Fruit fly (Drosophila melanogaster) whole organism, embryonic: Measurements from ENCODE around the gene Mdh2.
A peak's percentile ranks its signal among the peaks of the same experiment; 100 is the strongest.

Experiments used
- Abd-B ChIP-seq: fragments of 200-800 bp; sonication (Bioruptor generic); optimal IDR thresholded peaks from 2 replicates; lab custom pipeline; 2018; ENCODE audit warnings: missing biosample characterization, mild to moderate bottlenecking, missing genetic modification characterization, moderate library complexity
- BEAF-32 ChIP-seq: fragments of 200-800 bp; sonication (Bioruptor generic); optimal IDR thresholded peaks from 3 replicates; lab custom pipeline; 2017; ENCODE audit warnings: missing biosample characterization, missing genetic modification characterization, mild to moderate bottlenecking, moderate library complexity, missing genetic modification reagents
- CG11398 ChIP-seq: fragments of 200-800 bp; sonication (Bioruptor generic); optimal IDR thresholded peaks from 2 replicates; lab custom pipeline; 2016; ENCODE audit warnings: missing biosample characterization, missing genetic modification characterization
- CG12659 ChIP-seq: fragments of 200-800 bp; sonication (Bioruptor generic); optimal IDR thresholded peaks from 3 replicates; lab custom pipeline; 2017; ENCODE audit warnings: mild to moderate bottlenecking, missing biosample characterization, missing genetic modification reagents, missing genetic modification characterization
- CG12942 ChIP-seq: fragments of 200-800 bp; sonication (Bioruptor generic); optimal IDR thresholded peaks from 3 replicates; lab custom pipeline; 2016; ENCODE audit warnings: missing biosample characterization, missing genetic modification characterization
- CG14710 ChIP-seq: fragments of 200-800 bp; sonication (Bioruptor generic); optimal IDR thresholded peaks from 3 replicates; lab custom pipeline; 2019; ENCODE audit warnings: missing biosample characterization, mild to moderate bottlenecking, missing genetic modification characterization, moderate library complexity
- CG18476 ChIP-seq: fragments of 200-800 bp; sonication (Bioruptor generic); optimal IDR thresholded peaks from 2 replicates; lab custom pipeline; 2016; ENCODE audit warnings: missing biosample characterization, mild to moderate bottlenecking, missing genetic modification characterization
- CG2712 ChIP-seq: fragments of 200-800 bp; optimal IDR thresholded peaks from 3 replicates; lab custom pipeline; 2019; ENCODE audit warnings: missing biosample characterization, mild to moderate bottlenecking, missing genetic modification characterization, moderate library complexity
- CG31365 ChIP-seq: fragments of 200-800 bp; sonication (Bioruptor generic); optimal IDR thresholded peaks from 2 replicates; lab custom pipeline; 2018; ENCODE audit warnings: missing biosample characterization, mild to moderate bottlenecking, missing genetic modification characterization
- CG32532 ChIP-seq: fragments of 200-800 bp; sonication (Bioruptor generic); IDR thresholded peaks from 2 replicates; pipeline ENCODE4 v1.3.6; 2022; ENCODE audit warnings: missing biosample characterization, missing genetic modification characterization
- CG42726 ChIP-seq: fragments of 200-800 bp; sonication (Bioruptor generic); IDR thresholded peaks from 2 replicates; pipeline ENCODE4 v1.3.6; 2022; ENCODE audit warnings: missing biosample characterization, missing genetic modification characterization; ENCODE audit not compliant: partially characterized antibody
- CG43689 ChIP-seq: fragments of 200-800 bp; sonication (Bioruptor generic); IDR thresholded peaks from 2 replicates; pipeline ENCODE4 v1.3.6; 2022; ENCODE audit warnings: missing biosample characterization, missing genetic modification characterization
- CG4617 ChIP-seq: fragments of 200-800 bp; sonication (Bioruptor generic); optimal IDR thresholded peaks from 3 replicates; lab custom pipeline; 2016; ENCODE audit warnings: missing biosample characterization, missing genetic modification characterization, borderline replicate concordance
- CG4707 ChIP-seq: fragments of 200-800 bp; sonication (Bioruptor generic); optimal IDR thresholded peaks from 2 replicates; lab custom pipeline; 2018; ENCODE audit warnings: missing biosample characterization, mild to moderate bottlenecking, missing genetic modification characterization, moderate library complexity
- CG6654 ChIP-seq: fragments of 200-800 bp; sonication (Bioruptor generic); optimal IDR thresholded peaks from 2 replicates; lab custom pipeline; 2017; ENCODE audit warnings: missing biosample characterization, mild to moderate bottlenecking, missing genetic modification characterization
- CG6854 ChIP-seq: fragments of 200-800 bp; sonication (Bioruptor generic); optimal IDR thresholded peaks from 3 replicates; lab custom pipeline; 2017; ENCODE audit warnings: missing biosample characterization, mild to moderate bottlenecking, missing genetic modification characterization
- CG7271 ChIP-seq: fragments of 200-800 bp; sonication (Bioruptor generic); optimal IDR thresholded peaks from 2 replicates; lab custom pipeline; 2018; ENCODE audit warnings: missing biosample characterization, mild to moderate bottlenecking, missing genetic modification characterization, moderate library complexity
- CG7786 ChIP-seq: fragments of 200-800 bp; sonication (Bioruptor generic); optimal IDR thresholded peaks from 2 replicates; lab custom pipeline; 2016; ENCODE audit warnings: missing biosample characterization, missing genetic modification characterization
- CG8388 ChIP-seq: fragments of 200-800 bp; sonication (Bioruptor generic); optimal IDR thresholded peaks from 2 replicates; lab custom pipeline; 2019; ENCODE audit warnings: missing biosample characterization, mild to moderate bottlenecking, missing genetic modification characterization, moderate library complexity
- Dp ChIP-seq: fragments of 200-800 bp; sonication (Bioruptor generic); optimal IDR thresholded peaks from 2 replicates; lab custom pipeline; 2018; ENCODE audit warnings: missing biosample characterization, mild to moderate bottlenecking, missing genetic modification characterization, moderate library complexity
- Drgx ChIP-seq: fragments of 200-800 bp; sonication (Bioruptor generic); IDR thresholded peaks from 2 replicates; pipeline ENCODE4 v1.3.6; 2022; ENCODE audit warnings: missing biosample characterization, missing genetic modification characterization
- Elba2 ChIP-seq: fragments of 200-800 bp; sonication (Bioruptor generic); optimal IDR thresholded peaks from 3 replicates; lab custom pipeline; 2016; ENCODE audit warnings: missing biosample characterization, missing genetic modification characterization
- Ets65A ChIP-seq: fragments of 200-800 bp; sonication (Bioruptor generic); peaks from one replicate; lab custom pipeline; 2016; ENCODE audit warnings: missing biosample characterization, missing genetic modification characterization
- GATAe ChIP-seq: fragments of 200-800 bp; sonication (Bioruptor generic); conservative IDR thresholded peaks from 2 replicates; pipeline ENCODE4 v1.3.6; 2022; ENCODE audit warnings: missing biosample characterization, missing genetic modification characterization
- HLHmδ ChIP-seq: fragments of 200-800 bp; sonication (Bioruptor generic); optimal IDR thresholded peaks from 2 replicates; lab custom pipeline; 2018; ENCODE audit warnings: missing biosample characterization, mild to moderate bottlenecking, missing genetic modification characterization, moderate library complexity
- Hr51 ChIP-seq, 2 experiments: fragments of 200-800 bp; sonication (Bioruptor generic); optimal IDR thresholded peaks; 2 replicates in 1 of 2; 3 replicates in 1 of 2; lab custom pipeline; 2016 to 2018; ENCODE audit warnings: missing biosample characterization in 2 of 2, missing genetic modification characterization in 2 of 2, mild to moderate bottlenecking in 1 of 2, moderate library complexity in 1 of 2
- Hsf ChIP-seq: fragments of 200-800 bp; sonication (Bioruptor generic); optimal IDR thresholded peaks from 3 replicates; lab custom pipeline; 2016; ENCODE audit warnings: missing biosample characterization, missing genetic modification characterization
- Lim3 ChIP-seq: fragments of 200-800 bp; sonication (Bioruptor generic); IDR thresholded peaks from 2 replicates; pipeline ENCODE4 v1.3.6; 2022; ENCODE audit warnings: missing biosample characterization, missing genetic modification characterization
- MTF-1 ChIP-seq: fragments of 200-800 bp; sonication (Bioruptor generic); optimal IDR thresholded peaks from 2 replicates; lab custom pipeline; 2018; ENCODE audit warnings: missing biosample characterization, mild to moderate bottlenecking, missing genetic modification characterization, borderline replicate concordance
- Nf-YB ChIP-seq: fragments of 200-800 bp; sonication (Bioruptor generic); optimal IDR thresholded peaks from 3 replicates; lab custom pipeline; 2019; ENCODE audit warnings: missing biosample characterization, mild to moderate bottlenecking, missing genetic modification characterization, moderate library complexity
- Ptx1 ChIP-seq: fragments of 200-800 bp; sonication (Bioruptor generic); IDR thresholded peaks from 2 replicates; pipeline ENCODE4 v1.3.6; 2022; ENCODE audit warnings: missing biosample characterization, missing genetic modification characterization
- Sin3A ChIP-seq: fragments of >200 bp; optimal IDR thresholded peaks from 2 replicates; lab custom pipeline; 2018
- Vsx1 ChIP-seq: fragments of 200-800 bp; sonication (Bioruptor generic); optimal IDR thresholded peaks from 2 replicates; lab custom pipeline; 2017; ENCODE audit warnings: missing biosample characterization, mild to moderate bottlenecking, missing genetic modification characterization, missing genetic modification reagents
- aop ChIP-seq: fragments of 200-800 bp; sonication (Bioruptor generic); IDR thresholded peaks from 2 replicates; pipeline ENCODE4 v1.3.6; 2022; ENCODE audit warnings: missing biosample characterization, missing genetic modification characterization
- bsh ChIP-seq, 2 experiments: fragments of 200-800 bp; sonication (Bioruptor generic); optimal IDR thresholded peaks; 2 replicates each; lab custom pipeline; 2017 to 2018; ENCODE audit warnings: mild to moderate bottlenecking in 2 of 2, missing biosample characterization in 2 of 2, missing genetic modification characterization in 2 of 2, moderate library complexity in 1 of 2
- corto ChIP-seq: fragments of 200-800 bp; sonication (Bioruptor generic); optimal IDR thresholded peaks from 2 replicates; lab custom pipeline; 2016; ENCODE audit warnings: missing biosample characterization, mild to moderate bottlenecking, missing genetic modification characterization, moderate library complexity
- crc ChIP-seq: fragments of 200-800 bp; sonication (Bioruptor generic); optimal IDR thresholded peaks from 2 replicates; lab custom pipeline; 2016; ENCODE audit warnings: missing biosample characterization, missing genetic modification characterization
- dm ChIP-seq: fragments of 200-800 bp; sonication (Bioruptor generic); optimal IDR thresholded peaks from 3 replicates; lab custom pipeline; 2016; ENCODE audit warnings: missing biosample characterization, missing genetic modification characterization
- gsb-n ChIP-seq: fragments of 200-800 bp; sonication (Bioruptor generic); optimal IDR thresholded peaks from 3 replicates; lab custom pipeline; 2018; ENCODE audit warnings: missing biosample characterization, mild to moderate bottlenecking, missing genetic modification characterization
- inv ChIP-seq: fragments of 200-800 bp; sonication (Bioruptor generic); IDR thresholded peaks from 2 replicates; pipeline ENCODE4 v1.3.6; 2022; ENCODE audit warnings: missing biosample characterization, missing genetic modification characterization; ENCODE audit not compliant: partially characterized antibody
- jumu ChIP-seq: fragments of 200-800 bp; sonication (Bioruptor generic); optimal IDR thresholded peaks from 3 replicates; lab custom pipeline; 2016; ENCODE audit warnings: missing biosample characterization, missing genetic modification characterization
- kay ChIP-seq: fragments of 200-800 bp; sonication (Bioruptor generic); optimal IDR thresholded peaks from 2 replicates; lab custom pipeline; 2016; ENCODE audit warnings: missing biosample characterization, missing genetic modification characterization
- lab ChIP-seq: fragments of 200-800 bp; sonication (Bioruptor generic); optimal IDR thresholded peaks from 3 replicates; lab custom pipeline; 2017; ENCODE audit warnings: missing biosample characterization, missing genetic modification characterization, mild to moderate bottlenecking, moderate library complexity, missing genetic modification reagents
- nau ChIP-seq: fragments of 200-800 bp; sonication (Bioruptor generic); optimal IDR thresholded peaks from 3 replicates; lab custom pipeline; 2017; ENCODE audit warnings: missing biosample characterization, mild to moderate bottlenecking, missing genetic modification characterization, missing genetic modification reagents
- sc ChIP-seq, 3 experiments: fragments of >200 bp in 2 of 3; fragments of 200-800 bp in 1 of 3; sonication (Bioruptor generic) in 1 of 3; optimal IDR thresholded peaks; 2 replicates in 2 of 3; 3 replicates in 1 of 3; lab custom pipeline; 2017; ENCODE audit warnings: mild to moderate bottlenecking in 1 of 3, missing biosample characterization in 1 of 3, missing genetic modification characterization in 1 of 3, missing genetic modification reagents in 1 of 3
- sqz ChIP-seq: fragments of 200-800 bp; sonication (Bioruptor generic); optimal IDR thresholded peaks from 3 replicates; lab custom pipeline; 2018; ENCODE audit warnings: missing biosample characterization, mild to moderate bottlenecking, missing genetic modification characterization
- unpg ChIP-seq: fragments of 200-800 bp; sonication (Bioruptor generic); optimal IDR thresholded peaks from 3 replicates; lab custom pipeline; 2018; ENCODE audit warnings: missing biosample characterization, mild to moderate bottlenecking, missing genetic modification characterization, moderate library complexity
- zf30C ChIP-seq: fragments of 200-800 bp; sonication (Bioruptor generic); optimal IDR thresholded peaks from 3 replicates; lab custom pipeline; 2018; ENCODE audit warnings: missing biosample characterization, mild to moderate bottlenecking, missing genetic modification characterization

Mdh2 gene

DNA sequence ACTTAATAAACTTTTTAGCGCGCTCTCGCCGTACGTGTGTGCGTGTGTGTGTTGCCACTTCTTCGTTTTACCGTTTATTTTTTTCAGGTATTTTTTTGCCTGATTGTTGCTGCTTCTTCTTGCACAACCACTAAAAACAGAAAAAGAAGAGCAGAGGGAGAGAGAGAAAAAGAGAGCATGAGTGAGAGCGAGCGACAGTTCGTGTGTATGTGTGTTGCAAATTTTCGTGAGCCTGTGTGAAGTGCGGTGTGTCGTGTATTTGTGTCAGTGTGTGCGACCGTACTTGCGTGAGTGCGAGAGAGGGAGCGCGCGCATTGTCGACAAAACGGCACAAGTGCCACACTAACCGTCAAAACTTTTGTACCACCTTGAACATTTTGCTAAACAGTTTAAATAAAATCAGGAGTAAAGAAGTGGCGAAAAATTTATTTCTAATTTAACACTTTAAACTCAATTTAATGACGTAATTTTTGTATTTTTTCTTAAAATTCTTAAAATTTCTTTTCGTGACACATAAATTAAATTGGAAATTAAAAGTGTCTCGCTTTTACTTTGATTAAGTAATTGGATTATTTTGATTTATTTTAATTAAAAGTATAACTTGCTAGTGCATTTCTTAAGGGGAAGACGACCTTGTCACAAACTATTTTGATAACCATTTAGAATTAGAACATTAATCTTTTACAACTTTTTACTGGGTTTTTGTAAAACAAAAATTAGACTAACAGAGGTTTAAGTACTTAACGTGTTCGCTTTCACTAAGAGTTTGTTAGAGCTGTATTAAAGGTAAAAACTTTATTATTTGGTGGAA is 29.0 kb upstream of the Mdh2 start (continued):
- peak; percentile 48 for TF ChIP-seq lab
- TF ChIP-seq CG32532 (GFP tag; lab: Robert Waterston, UW), result no peak
- no peak for TF ChIP-seq CG42726
- no peak for TF ChIP-seq Drgx (GFP tag; lab: Robert Waterston, UW)
- TF ChIP-seq CG8388 (GFP tag; lab: Kevin White, UChicago), result peak; percentile 100
- TF ChIP-seq zf30C, result no peak
- peak; percentile 32 for TF ChIP-seq kay
- no peak for TF ChIP-seq nau (GFP tag; lab: Kevin White, UChicago)
- TF ChIP-seq CG31365 (tag; lab: Kevin White, UChicago), result no peak
- TF ChIP-seq gsb-n (tag; lab: Kevin White, UChicago), result peak; percentile 50
- TF ChIP-seq Abd-B (GFP tag; lab: Kevin White, UChicago), result no peak
- TF ChIP-seq Nf-YB (GFP tag; lab: Kevin White, UChicago), result peak; percentile 31
- no peak for TF ChIP-seq dm (GFP tag; lab: Kevin White, UChicago)
- TF ChIP-seq HLHmδ (GFP tag; lab: Kevin White, UChicago), result peak; percentile 37
- TF ChIP-seq CG18476 (GFP tag; lab: Kevin White, UChicago), result peak; percentile 35
- TF ChIP-seq BEAF-32 (GFP tag; lab: Kevin White, UChicago), result peak; percentile 1
- TF ChIP-seq CG12942, result peak; percentile 15
- TF ChIP-seq Dp (GFP tag; lab: Kevin White, UChicago), result peak; percentile 16
- no peak for TF ChIP-seq GATAe (GFP tag; lab: Robert Waterston, UW)
- peak; percentile 58 for TF ChIP-seq unpg
- peak; percentile 8 for TF ChIP-seq corto (GFP tag; lab: Kevin White, UChicago)
- no peak for TF ChIP-seq CG7271 (tag; lab: Kevin White, UChicago)
- TF ChIP-seq Elba2 (GFP tag; lab: Kevin White, UChicago), result no peak
- TF ChIP-seq CG4617 (GFP tag; lab: Kevin White, UChicago), result no peak
- no peak for TF ChIP-seq Ets65A (GFP tag; lab: Kevin White, UChicago)
- peak; percentile 57 for TF ChIP-seq CG2712 (tag; lab: Kevin White, UChicago)
- TF ChIP-seq Lim3 (GFP tag; lab: Robert Waterston, UW), result no peak
- peak; percentile 50 for TF ChIP-seq CG12659 (GFP tag; lab: Kevin White, UChicago)
- TF ChIP-seq CG6654 (GFP tag; lab: Kevin White, UChicago), result peak; percentile 36
- peak; percentile 19 for TF ChIP-seq jumu
- TF ChIP-seq bsh (GFP tag; optimal IDR thresholded peaks at IDR 0.05; lab: Kevin White, UChicago), result peak; percentile 67 to 93
- TF ChIP-seq sqz (GFP tag; lab: Kevin White, UChicago), result peak; percentile 98
- TF ChIP-seq CG11398, result no peak
- no peak for TF ChIP-seq aop
- no peak for TF ChIP-seq inv (GFP tag; lab: Robert Waterston, UW)
- TF ChIP-seq Hsf (GFP tag; lab: Kevin White, UChicago), result peak; percentile 70
- no peak for TF ChIP-seq CG4707 (GFP tag; lab: Kevin White, UChicago)
- TF ChIP-seq MTF-1 (GFP tag; lab: Kevin White, UChicago), result no peak
- TF ChIP-seq Hr51 (GFP tag; optimal IDR thresholded peaks at IDR 0.05; lab: Kevin White, UChicago), result peak in 1 of 2 experiments; percentile 77
- no peak for TF ChIP-seq crc (GFP tag; lab: Kevin White, UChicago)
- TF ChIP-seq CG14710 (tag; lab: Kevin White, UChicago), result peak; percentile 50
- no peak for TF ChIP-seq Sin3A (lab: Kevin White, UChicago)
- TF ChIP-seq Ptx1 (GFP tag; lab: Robert Waterston, UW), result no peak
- TF ChIP-seq CG7786 (GFP tag; lab: Kevin White, UChicago), result peak; percentile 26
- TF ChIP-seq CG43689 (GFP tag; lab: Robert Waterston, UW), result no peak
- no peak for TF ChIP-seq sc (optimal IDR thresholded peaks at IDR 0.05; lab: Kevin White, UChicago)
- peak; percentile 6 for TF ChIP-seq sc (GFP tag; optimal IDR thresholded peaks at IDR 0.05; lab: Kevin White, UChicago)
- no peak for TF ChIP-seq Vsx1
- TF ChIP-seq CG6854 (GFP tag; lab: Kevin White, UChicago), result peak; percentile 41
